Worm (Caenorhabditis elegans): ENCODE results near the gene C09G1.2.

DNA sequence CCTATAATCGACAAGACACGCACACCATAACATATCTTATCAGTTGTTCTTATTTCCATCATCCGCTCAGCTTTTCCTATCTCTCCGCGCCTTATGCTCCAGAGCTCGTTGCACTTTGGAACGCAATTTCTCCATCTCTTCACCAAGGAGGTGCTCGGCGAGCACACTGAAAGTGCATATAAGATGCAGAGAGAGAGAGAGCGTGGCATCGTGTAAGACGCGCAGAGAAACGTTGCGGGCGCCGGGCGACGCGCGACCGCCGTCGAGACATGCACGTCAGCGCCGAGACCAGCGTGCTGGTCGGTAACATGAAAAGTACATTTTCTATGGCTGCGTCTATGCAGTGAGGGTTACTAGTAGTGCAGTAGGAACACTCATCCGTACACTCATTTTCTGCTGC is 42.0 kb upstream of the C09G1.2 start:
- TF ChIP-seq unc-39 (tag; optimal IDR thresholded peaks at IDR 0.05) (no peak), zag-1 (tag; optimal IDR thresholded peaks at IDR 0.05) (peak; percentile 8), pha-4 (tag; optimal IDR thresholded peaks at IDR 0.05) (peak; percentile 83), unc-62 (GFP tag; optimal IDR thresholded peaks at IDR 0.05) (peak; percentile 78), nhr-25 (tag; optimal IDR thresholded peaks at IDR 0.05) (no peak), skn-1 (tag; optimal IDR thresholded peaks at IDR 0.05) (peak; percentile 46), fos-1 (tag; optimal IDR thresholded peaks at IDR 0.05) (no peak), ceh-9 (tag; optimal IDR thresholded peaks at IDR 0.05) (no peak), elt-1 (tag; optimal IDR thresholded peaks at IDR 0.05) (peak; percentile 32), nhr-237 (tag; optimal IDR thresholded peaks at IDR 0.05) (no peak)
